Worm (Caenorhabditis elegans) whole organism, midembryonic: ENCODE results near the gene alkb-8.

ENCODE experiments used
- T22C8.4 ChIP-seq: fragments of 200-800 bp; sonication (Bioruptor generic); IDR thresholded peaks from 2 replicates; pipeline ENCODE4 v1.3.6; 2022; ENCODE audit warnings: missing genetic modification characterization, missing compliant biosample characterization
- cog-1 ChIP-seq: sonication (generic microtip); optimal IDR thresholded peaks from 2 replicates; lab custom pipeline; 2016; ENCODE audit warnings: missing genetic modification characterization, missing compliant biosample characterization
- flt-1 ChIP-seq: fragments of 200-800 bp; sonication (Bioruptor generic); IDR thresholded peaks from 2 replicates; pipeline ENCODE4 v1.3.6; 2022; ENCODE audit warnings: missing genetic modification characterization, missing compliant biosample characterization
- klf-2 ChIP-seq: fragments of 200-800 bp; sonication (Bioruptor generic); conservative IDR thresholded peaks from 2 replicates; pipeline ENCODE4 v1.3.6; 2022; ENCODE audit warnings: missing genetic modification reagents, missing genetic modification characterization, missing compliant biosample characterization
- med-1 ChIP-seq: sonication (generic microtip); optimal IDR thresholded peaks from 2 replicates; lab custom pipeline; 2017; ENCODE audit warnings: missing genetic modification characterization, mild to moderate bottlenecking, missing compliant biosample characterization, antibody characterized with exemption, missing genetic modification reagents; ENCODE audit not compliant: insufficient read depth
- ref-1 ChIP-seq: fragments of 200-800 bp; sonication (Bioruptor generic); conservative IDR thresholded peaks from 2 replicates; pipeline ENCODE4 v1.3.6; 2022; ENCODE audit warnings: missing genetic modification reagents, missing genetic modification characterization, missing compliant biosample characterization
- tab-1 ChIP-seq: fragments of 200-800 bp; sonication (Bioruptor generic); IDR thresholded peaks from 2 replicates; pipeline ENCODE4 v1.3.6; 2022; ENCODE audit warnings: missing genetic modification characterization, missing compliant biosample characterization
- ztf-23 ChIP-seq: fragments of 200-800 bp; sonication (Bioruptor generic); IDR thresholded peaks from 2 replicates; pipeline ENCODE4 v1.3.6; 2022; ENCODE audit warnings: missing genetic modification reagents, missing genetic modification characterization, missing compliant biosample characterization
- ztf-29 ChIP-seq: fragments of 200-800 bp; sonication (Bioruptor generic); IDR thresholded peaks from 2 replicates; pipeline ENCODE4 v1.3.6; 2022; ENCODE audit warnings: missing genetic modification reagents, missing genetic modification characterization, missing compliant biosample characterization

The alkb-8 gene

ce11 chrIII:3681351-3681938 lies 27.7 kb upstream of the alkb-8 start:
- TF ChIP-seq cog-1 (tag; lab: Kevin White, UChicago): no peak
- TF ChIP-seq ztf-23 (GFP tag; lab: Robert Waterston, UW): no peak
- TF ChIP-seq med-1 (GFP tag; lab: Kevin White, UChicago): no peak

ce11 chrIII:3682869-3683403 lies 26.2 kb upstream of the alkb-8 start:
- TF ChIP-seq med-1 (GFP tag; lab: Kevin White, UChicago): no peak
- TF ChIP-seq flt-1 (GFP tag; lab: Robert Waterston, UW): no peak
- TF ChIP-seq tab-1 (GFP tag; lab: Robert Waterston, UW): no peak
- TF ChIP-seq ztf-29 (GFP tag; lab: Robert Waterston, UW): no peak
- TF ChIP-seq ztf-23 (GFP tag; lab: Robert Waterston, UW): no peak
- no peak for TF ChIP-seq ref-1 (GFP tag; lab: Robert Waterston, UW)
- no peak for TF ChIP-seq klf-2 (GFP tag; lab: Robert Waterston, UW)
- no peak for TF ChIP-seq T22C8.4 (GFP tag; lab: Robert Waterston, UW)
- no peak for TF ChIP-seq cog-1 (tag; lab: Kevin White, UChicago)

- TF ChIP-seq ztf-23 (GFP tag; lab: Robert Waterston, UW) (no peak), med-1 (GFP tag; lab: Kevin White, UChicago) (no peak)
These were observed 16.6 kb upstream of the alkb-8 start for ce11 chrIII:3692516-3692915.

- TF ChIP-seq tab-1 (GFP tag; lab: Robert Waterston, UW) (no peak), ztf-29 (GFP tag; lab: Robert Waterston, UW) (no peak)
These were observed 14.6 kb upstream of the alkb-8 start, which contains the start of gene npr-15 for ce11 chrIII:3694572-3694971. Gene npr-15, minus strand, starts transcription at chrIII:3694672.

- TF ChIP-seq klf-2 (GFP tag; lab: Robert Waterston, UW): peak; percentile 54; the same call in 1 of the 2 replicates
- TF ChIP-seq ztf-23 (GFP tag; lab: Robert Waterston, UW): peak; percentile 81
- 0 out of 2 replicates have a peak, but pooled peaks have one; percentile 15 for TF ChIP-seq ref-1 (GFP tag; lab: Robert Waterston, UW)
These were observed 13.7 kb upstream of the alkb-8 start for ce11 chrIII:3695398-3695797.

- TF ChIP-seq cog-1 (tag; lab: Kevin White, UChicago) (no peak), klf-2 (GFP tag; lab: Robert Waterston, UW) (no peak), T22C8.4 (GFP tag; lab: Robert Waterston, UW) (no peak), med-1 (GFP tag; lab: Kevin White, UChicago) (no peak), ztf-23 (GFP tag; lab: Robert Waterston, UW) (no peak), flt-1 (GFP tag; lab: Robert Waterston, UW) (no peak), ref-1 (GFP tag; lab: Robert Waterston, UW) (no peak), tab-1 (GFP tag; lab: Robert Waterston, UW) (no peak)
These were observed 10.8 kb upstream of the alkb-8 start for ce11 chrIII:3698366-3698765.

- TF ChIP-seq klf-2 (GFP tag; lab: Robert Waterston, UW) (no peak), ref-1 (GFP tag; lab: Robert Waterston, UW) (no peak), flt-1 (GFP tag; lab: Robert Waterston, UW) (no peak), ztf-23 (GFP tag; lab: Robert Waterston, UW) (no peak), med-1 (GFP tag; lab: Kevin White, UChicago) (no peak), cog-1 (tag; lab: Kevin White, UChicago) (no peak)
These were observed 9.9 kb upstream of the alkb-8 start, which contains the start of gene cyn-9 for ce11 chrIII:3699275-3699674. Gene cyn-9, minus strand, starts transcription at chrIII:3699640.

ce11 chrIII:3701411-3702310 lies 7.5 kb upstream of the alkb-8 start, which contains the start of the genes pdi-1 and C14B1.2:
Gene pdi-1, minus strand, starts transcription at chrIII:3701461.
Gene C14B1.2, plus strand, starts transcription at chrIII:3702260.
- TF ChIP-seq ztf-29 (GFP tag; lab: Robert Waterston, UW): 0 out of 2 replicates have a peak, but pooled peaks have one; percentile 20
- TF ChIP-seq T22C8.4 (GFP tag; lab: Robert Waterston, UW): no peak
- TF ChIP-seq tab-1 (GFP tag; lab: Robert Waterston, UW): no peak
- TF ChIP-seq med-1 (GFP tag; lab: Kevin White, UChicago): no peak

- TF ChIP-seq ref-1 (GFP tag; lab: Robert Waterston, UW): no peak
- TF ChIP-seq flt-1 (GFP tag; lab: Robert Waterston, UW): no peak
- TF ChIP-seq ztf-29 (GFP tag; lab: Robert Waterston, UW): no peak
- TF ChIP-seq tab-1 (GFP tag; lab: Robert Waterston, UW): no peak
- no peak for TF ChIP-seq klf-2 (GFP tag; lab: Robert Waterston, UW)
- no peak for TF ChIP-seq ztf-23 (GFP tag; lab: Robert Waterston, UW)
- TF ChIP-seq med-1 (GFP tag; lab: Kevin White, UChicago): no peak
- TF ChIP-seq cog-1 (tag; lab: Kevin White, UChicago): no peak
- no peak for TF ChIP-seq T22C8.4 (GFP tag; lab: Robert Waterston, UW)
These were observed 5.7 kb upstream of the alkb-8 start, which contains the start of gene C14B1.3 for ce11 chrIII:3703397-3703796. Gene C14B1.3, plus strand, starts transcription at chrIII:3703564.
